Worm (Caenorhabditis elegans) whole organism, midembryonic: ENCODE data around the gene mtg-1.

Source experiments
- T22C8.4 ChIP-seq: fragments of 200-800 bp; sonication (Bioruptor generic); IDR thresholded peaks from 2 replicates; pipeline ENCODE4 v1.3.6; 2022; ENCODE audit warnings: missing genetic modification characterization, missing compliant biosample characterization
- cog-1 ChIP-seq: sonication (generic microtip); optimal IDR thresholded peaks from 2 replicates; lab custom pipeline; 2016; ENCODE audit warnings: missing genetic modification characterization, missing compliant biosample characterization
- flt-1 ChIP-seq: fragments of 200-800 bp; sonication (Bioruptor generic); IDR thresholded peaks from 2 replicates; pipeline ENCODE4 v1.3.6; 2022; ENCODE audit warnings: missing genetic modification characterization, missing compliant biosample characterization
- klf-2 ChIP-seq: fragments of 200-800 bp; sonication (Bioruptor generic); conservative IDR thresholded peaks from 2 replicates; pipeline ENCODE4 v1.3.6; 2022; ENCODE audit warnings: missing genetic modification reagents, missing genetic modification characterization, missing compliant biosample characterization
- med-1 ChIP-seq: sonication (generic microtip); optimal IDR thresholded peaks from 2 replicates; lab custom pipeline; 2017; ENCODE audit warnings: missing genetic modification characterization, mild to moderate bottlenecking, missing compliant biosample characterization, antibody characterized with exemption, missing genetic modification reagents; ENCODE audit not compliant: insufficient read depth
- ref-1 ChIP-seq: fragments of 200-800 bp; sonication (Bioruptor generic); conservative IDR thresholded peaks from 2 replicates; pipeline ENCODE4 v1.3.6; 2022; ENCODE audit warnings: missing genetic modification reagents, missing genetic modification characterization, missing compliant biosample characterization
- tab-1 ChIP-seq: fragments of 200-800 bp; sonication (Bioruptor generic); IDR thresholded peaks from 2 replicates; pipeline ENCODE4 v1.3.6; 2022; ENCODE audit warnings: missing genetic modification characterization, missing compliant biosample characterization
- ztf-23 ChIP-seq: fragments of 200-800 bp; sonication (Bioruptor generic); IDR thresholded peaks from 2 replicates; pipeline ENCODE4 v1.3.6; 2022; ENCODE audit warnings: missing genetic modification reagents, missing genetic modification characterization, missing compliant biosample characterization
- ztf-29 ChIP-seq: fragments of 200-800 bp; sonication (Bioruptor generic); IDR thresholded peaks from 2 replicates; pipeline ENCODE4 v1.3.6; 2022; ENCODE audit warnings: missing genetic modification reagents, missing genetic modification characterization, missing compliant biosample characterization

DNA sequence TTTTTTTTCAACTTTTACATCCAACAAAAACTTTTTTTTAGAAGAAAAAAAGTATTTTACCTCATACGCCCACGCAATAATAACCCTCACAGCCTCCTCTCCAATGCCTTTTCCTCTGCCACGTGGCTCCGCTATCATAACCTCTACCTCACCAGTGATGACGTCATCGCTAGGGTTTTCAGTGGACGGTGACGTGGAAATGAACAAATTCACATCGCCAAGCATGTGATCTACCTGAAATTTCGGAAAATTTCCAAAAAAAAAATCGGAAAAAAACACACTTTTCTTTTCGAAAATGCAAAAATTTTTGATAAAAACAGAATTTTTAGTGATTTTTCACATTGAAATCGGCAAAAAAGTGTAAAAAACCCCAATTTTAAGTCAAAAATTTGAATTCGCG lies 5.8 kb downstream of the mtg-1 start:
- TF ChIP-seq cog-1 (tag; lab: Kevin White, UChicago) (no peak), klf-2 (no peak), T22C8.4 (no peak), ref-1 (GFP tag; lab: Robert Waterston, UW) (no peak), flt-1 (GFP tag; lab: Robert Waterston, UW) (no peak), med-1 (GFP tag; lab: Kevin White, UChicago) (no peak), ztf-23 (no peak), tab-1 (GFP tag; lab: Robert Waterston, UW) (no peak), ztf-29 (GFP tag; lab: Robert Waterston, UW) (no peak)
